Worm (Caenorhabditis elegans) whole organism, early embryonic: ENCODE data around the gene C50D2.6.

Experiments used
- B0310.2 ChIP-seq: sonication (generic microtip); optimal IDR thresholded peaks from 2 replicates; lab custom pipeline; 2016; ENCODE audit warnings: mild to moderate bottlenecking, missing genetic modification characterization, missing compliant biosample characterization
- F13C5.2 ChIP-seq: sonication (generic microtip); optimal IDR thresholded peaks from 2 replicates; lab custom pipeline; 2017; ENCODE audit warnings: mild to moderate bottlenecking, missing genetic modification characterization, inconsistent platforms, missing compliant biosample characterization
- aly-1 ChIP-seq: sonication (generic microtip); optimal IDR thresholded peaks from 2 replicates; lab custom pipeline; 2016; ENCODE audit warnings: missing genetic modification characterization, missing compliant biosample characterization
- ama-1 ChIP-seq: fragments of 150-350 bp; optimal IDR thresholded peaks from 2 replicates; lab custom pipeline; 2014
- ceh-13 ChIP-seq: fragments of 200-800 bp; sonication (Bioruptor generic); optimal IDR thresholded peaks from 2 replicates; lab custom pipeline; 2018; ENCODE audit warnings: mild to moderate bottlenecking, missing genetic modification characterization, missing compliant biosample characterization
- ceh-36 ChIP-seq: sonication (generic microtip); optimal IDR thresholded peaks from 2 replicates; lab custom pipeline; 2016; ENCODE audit warnings: missing genetic modification characterization, inconsistent platforms, missing compliant biosample characterization
- ets-7 ChIP-seq: sonication (generic microtip); optimal IDR thresholded peaks from 2 replicates; lab custom pipeline; 2016; ENCODE audit warnings: missing genotype, missing genetic modification characterization, missing compliant biosample characterization
- flt-1 ChIP-seq: fragments of 200-800 bp; sonication (Bioruptor generic); IDR thresholded peaks from 2 replicates; pipeline ENCODE4 v1.3.6; 2022; ENCODE audit warnings: missing genetic modification characterization, missing compliant biosample characterization
- hmbx-1 ChIP-seq: sonication (generic microtip); optimal IDR thresholded peaks from 2 replicates; lab custom pipeline; 2016; ENCODE audit warnings: mild to moderate bottlenecking, missing genetic modification characterization, missing compliant biosample characterization
- hmg-4 ChIP-seq: fragments of 200-800 bp; sonication (Bioruptor generic); optimal IDR thresholded peaks from 2 replicates; lab custom pipeline; 2018; ENCODE audit warnings: mild to moderate bottlenecking, missing genetic modification characterization, missing compliant biosample characterization
- hnd-1 ChIP-seq: sonication (generic microtip); optimal IDR thresholded peaks from 2 replicates; lab custom pipeline; 2016; ENCODE audit warnings: missing genetic modification characterization, missing compliant biosample characterization
- pes-1 ChIP-seq: fragments of 200-800 bp; sonication (Bioruptor generic); IDR thresholded peaks from 2 replicates; pipeline ENCODE4 v1.3.6; 2022; ENCODE audit warnings: missing genetic modification reagents, missing genetic modification characterization, missing compliant biosample characterization
- scrt-1 ChIP-seq: fragments of 200-800 bp; sonication (Bioruptor generic); IDR thresholded peaks from 2 replicates; pipeline ENCODE4 v1.3.6; 2022; ENCODE audit warnings: missing genetic modification characterization, missing compliant biosample characterization
- sea-1 ChIP-seq: fragments of 200-800 bp; sonication (Bioruptor generic); conservative IDR thresholded peaks from 2 replicates; pipeline ENCODE4 v1.3.6; 2022; ENCODE audit warnings: missing genetic modification characterization, missing compliant biosample characterization
- tbx-11 ChIP-seq: fragments of 200-800 bp; sonication (Bioruptor generic); IDR thresholded peaks from 2 replicates; pipeline ENCODE4 v1.3.6; 2022; ENCODE audit warnings: missing genetic modification characterization, missing compliant biosample characterization
- tbx-37 ChIP-seq: fragments of 200-800 bp; sonication (Bioruptor generic); conservative IDR thresholded peaks from 2 replicates; pipeline ENCODE4 v1.3.6; 2022; ENCODE audit warnings: missing genetic modification reagents, missing genetic modification characterization, missing compliant biosample characterization
- tra-4 ChIP-seq: sonication (generic microtip); optimal IDR thresholded peaks from 2 replicates; lab custom pipeline; 2017; ENCODE audit warnings: missing genetic modification characterization, missing compliant biosample characterization

Gene C50D2.6

ce11 chrII:76662-77061, 7.6 kb upstream of the C50D2.6 start:
- no peak for TF ChIP-seq aly-1 (tag; lab: Kevin White, UChicago)
- no peak for TF ChIP-seq ets-7 (tag; lab: Kevin White, UChicago)
- TF ChIP-seq hnd-1 (tag; lab: Kevin White, UChicago) = no peak
- no peak for TF ChIP-seq hmg-4 (GFP tag; lab: Kevin White, UChicago)
- TF ChIP-seq flt-1 (GFP tag; lab: Robert Waterston, UW) = no peak
- no peak for TF ChIP-seq hmbx-1 (tag; lab: Kevin White, UChicago)
- no peak for TF ChIP-seq tbx-37
- no peak for TF ChIP-seq ceh-13 (GFP tag; lab: Kevin White, UChicago)
- no peak for TF ChIP-seq ama-1 (lab: Kevin White, UChicago)

ce11 chrII:79166-79565, 5.1 kb upstream of the C50D2.6 start, which contains the start of gene C23H3.9:
Gene C23H3.9, minus strand, starts transcription at chrII:79266.
- TF ChIP-seq ets-7 (tag; lab: Kevin White, UChicago) (no peak), sea-1 (GFP tag; lab: Robert Waterston, UW) (no peak), tbx-11 (GFP tag; lab: Robert Waterston, UW) (no peak), hnd-1 (tag; lab: Kevin White, UChicago) (no peak), B0310.2 (tag; lab: Kevin White, UChicago) (no peak), ama-1 (lab: Kevin White, UChicago) (no peak), aly-1 (tag; lab: Kevin White, UChicago) (no peak), F13C5.2 (tag; lab: Kevin White, UChicago) (no peak)

- TF ChIP-seq ceh-13 (GFP tag; lab: Kevin White, UChicago) (no peak), sea-1 (GFP tag; lab: Robert Waterston, UW) (no peak), B0310.2 (tag; lab: Kevin White, UChicago) (no peak), pes-1 (GFP tag; lab: Robert Waterston, UW) (no peak), tbx-37 (no peak), scrt-1 (GFP tag; lab: Robert Waterston, UW) (no peak), hnd-1 (tag; lab: Kevin White, UChicago) (no peak), hmg-4 (GFP tag; lab: Kevin White, UChicago) (no peak), flt-1 (GFP tag; lab: Robert Waterston, UW) (no peak), F13C5.2 (tag; lab: Kevin White, UChicago) (no peak), ets-7 (tag; lab: Kevin White, UChicago) (no peak), ceh-36 (tag; lab: Kevin White, UChicago) (no peak), aly-1 (tag; lab: Kevin White, UChicago) (no peak), tbx-11 (GFP tag; lab: Robert Waterston, UW) (no peak)
These were observed 2.6 kb downstream of the C50D2.6 start for ce11 chrII:86794-87193.

ce11 chrII:87937-88336, 3.7 kb downstream of the C50D2.6 start:
- TF ChIP-seq hmbx-1 (tag; lab: Kevin White, UChicago) (no peak), B0310.2 (tag; lab: Kevin White, UChicago) (no peak), F13C5.2 (tag; lab: Kevin White, UChicago) (no peak), scrt-1 (GFP tag; lab: Robert Waterston, UW) (no peak), aly-1 (tag; lab: Kevin White, UChicago) (no peak), pes-1 (GFP tag; lab: Robert Waterston, UW) (no peak), tbx-11 (GFP tag; lab: Robert Waterston, UW) (no peak), ceh-13 (GFP tag; lab: Kevin White, UChicago) (no peak), hmg-4 (GFP tag; lab: Kevin White, UChicago) (no peak), flt-1 (GFP tag; lab: Robert Waterston, UW) (no peak), tbx-37 (no peak), tra-4 (no peak), ama-1 (lab: Kevin White, UChicago) (no peak), ceh-36 (tag; lab: Kevin White, UChicago) (no peak), ets-7 (tag; lab: Kevin White, UChicago) (no peak), hnd-1 (tag; lab: Kevin White, UChicago) (no peak)

- no peak for TF ChIP-seq ama-1 (lab: Kevin White, UChicago)
- no peak for TF ChIP-seq tbx-11 (GFP tag; lab: Robert Waterston, UW)
- TF ChIP-seq hnd-1 (tag; lab: Kevin White, UChicago) = no peak
- no peak for TF ChIP-seq hmg-4 (GFP tag; lab: Kevin White, UChicago)
- TF ChIP-seq ceh-13 (GFP tag; lab: Kevin White, UChicago) = no peak
- TF ChIP-seq ets-7 (tag; lab: Kevin White, UChicago) = no peak
- TF ChIP-seq aly-1 (tag; lab: Kevin White, UChicago) = no peak
- no peak for TF ChIP-seq pes-1 (GFP tag; lab: Robert Waterston, UW)
- TF ChIP-seq sea-1 (GFP tag; lab: Robert Waterston, UW) = no peak
- TF ChIP-seq hmbx-1 (tag; lab: Kevin White, UChicago) = no peak
- no peak for TF ChIP-seq tra-4
- TF ChIP-seq B0310.2 (tag; lab: Kevin White, UChicago) = no peak
- TF ChIP-seq ceh-36 (tag; lab: Kevin White, UChicago) = no peak
These were observed 7.2 kb downstream of the C50D2.6 start, which contains the start of gene mcat-1 for ce11 chrII:91419-91818. Gene mcat-1, minus strand, starts transcription at chrII:91519.

- TF ChIP-seq ceh-36 (tag; lab: Kevin White, UChicago) = no peak
- no peak for TF ChIP-seq scrt-1 (GFP tag; lab: Robert Waterston, UW)
- no peak for TF ChIP-seq tbx-11 (GFP tag; lab: Robert Waterston, UW)
- no peak for TF ChIP-seq B0310.2 (tag; lab: Kevin White, UChicago)
- TF ChIP-seq ets-7 (tag; lab: Kevin White, UChicago) = no peak
- no peak for TF ChIP-seq ceh-13 (GFP tag; lab: Kevin White, UChicago)
- TF ChIP-seq aly-1 (tag; lab: Kevin White, UChicago) = no peak
- no peak for TF ChIP-seq sea-1 (GFP tag; lab: Robert Waterston, UW)
- TF ChIP-seq flt-1 (GFP tag; lab: Robert Waterston, UW) = no peak
- TF ChIP-seq tra-4 = no peak
- TF ChIP-seq F13C5.2 (tag; lab: Kevin White, UChicago) = no peak
- TF ChIP-seq hmbx-1 (tag; lab: Kevin White, UChicago) = no peak
- no peak for TF ChIP-seq tbx-37
These were observed 10.9 kb downstream of the C50D2.6 start, which contains the start of gene C50D2.7 for ce11 chrII:95177-95576. Gene C50D2.7, minus strand, starts transcription at chrII:95277.
